Worm (Caenorhabditis elegans) whole organism, L4 larva: Measurements from ENCODE around the gene ccr-4.

Experiments used
- F10B5.3 ChIP-seq: sonication (generic microtip); optimal IDR thresholded peaks from 2 replicates; lab custom pipeline; 2016; ENCODE audit warnings: mild to moderate bottlenecking, missing genetic modification characterization, missing compliant biosample characterization
- Y105C5A.15 ChIP-seq: fragments of 200-800 bp; sonication (Bioruptor generic); IDR thresholded peaks from 2 replicates; pipeline ENCODE4 v1.3.6; 2022; ENCODE audit warnings: missing genetic modification characterization, missing compliant biosample characterization
- Y5F2A.4 ChIP-seq: fragments of 200-800 bp; sonication (Bioruptor generic); optimal IDR thresholded peaks from 2 replicates; lab custom pipeline; 2018; ENCODE audit warnings: mild to moderate bottlenecking, missing genetic modification characterization, missing compliant biosample characterization
- ceh-82 ChIP-seq: sonication (generic microtip); optimal IDR thresholded peaks from 2 replicates; lab custom pipeline; 2017; ENCODE audit warnings: missing biosample characterization, missing genetic modification characterization
- ces-1 ChIP-seq: fragments of 150-350 bp; sonication (generic microtip); optimal IDR thresholded peaks from 4 replicates; lab custom pipeline; 2014; ENCODE audit warnings: missing biosample characterization, missing genetic modification reagents, missing genetic modification characterization
- dpl-1 ChIP-seq: fragments of 150-350 bp; optimal IDR thresholded peaks from 2 replicates; lab custom pipeline; 2014; ENCODE audit warnings: missing biosample characterization, missing genetic modification reagents, missing genetic modification characterization
- fkh-10 ChIP-seq: fragments of 150-350 bp; optimal IDR thresholded peaks from 2 replicates; lab custom pipeline; 2014; ENCODE audit warnings: missing biosample characterization, missing genetic modification reagents, missing genetic modification characterization
- fos-1 ChIP-seq: fragments of 150-350 bp; optimal IDR thresholded peaks from 2 replicates; lab custom pipeline; 2014; ENCODE audit warnings: missing biosample characterization, missing genetic modification characterization
- hif-1 ChIP-seq, 2 experiments: sonication (generic microtip); optimal IDR thresholded peaks; 2 replicates each; lab custom pipeline; 2016 to 2017; ENCODE audit warnings: missing compliant biosample characterization in 2 of 2, missing genetic modification characterization in 2 of 2, missing genetic modification reagents in 2 of 2, missing genotype in 2 of 2, mild to moderate bottlenecking in 1 of 2
- hlh-11 ChIP-seq: fragments of 200-800 bp; sonication (Bioruptor generic); optimal IDR thresholded peaks from 2 replicates; lab custom pipeline; 2018; ENCODE audit warnings: mild to moderate bottlenecking, missing genetic modification characterization, missing compliant biosample characterization
- hlh-30 ChIP-seq: sonication (generic microtip); optimal IDR thresholded peaks from 2 replicates; lab custom pipeline; 2017; ENCODE audit warnings: antibody characterized with exemption, mild to moderate bottlenecking, missing genetic modification characterization, missing compliant biosample characterization; ENCODE audit not compliant: insufficient read depth
- lim-7 ChIP-seq: fragments of 200-800 bp; sonication (Bioruptor generic); IDR thresholded peaks from 2 replicates; pipeline ENCODE4 v1.3.6; 2022; ENCODE audit warnings: missing genetic modification characterization, missing compliant biosample characterization
- lin-29 ChIP-seq: fragments of 200-800 bp; sonication (Bioruptor generic); IDR thresholded peaks from 2 replicates; pipeline ENCODE4 v1.3.6; 2022; ENCODE audit warnings: missing genetic modification reagents, missing genetic modification characterization, missing compliant biosample characterization
- lir-3 ChIP-seq: sonication (generic microtip); optimal IDR thresholded peaks from 2 replicates; lab custom pipeline; 2016; ENCODE audit warnings: mild to moderate bottlenecking, missing genetic modification characterization, missing compliant biosample characterization
- mdt-29 ChIP-seq: fragments of 200-800 bp; sonication (Bioruptor generic); IDR thresholded peaks from 2 replicates; pipeline ENCODE4 v1.3.6; 2022; ENCODE audit warnings: missing genetic modification reagents, missing genetic modification characterization, missing compliant biosample characterization
- mes-2 ChIP-seq: sonication (generic microtip); optimal IDR thresholded peaks from 2 replicates; lab custom pipeline; 2016; ENCODE audit warnings: missing genotype, mild to moderate bottlenecking, missing genetic modification characterization, missing compliant biosample characterization; ENCODE audit not compliant: poor library complexity, severe bottlenecking
- mxl-2 ChIP-seq: fragments of 200-800 bp; sonication (Bioruptor generic); conservative IDR thresholded peaks from 2 replicates; pipeline ENCODE4 v1.3.6; 2022; ENCODE audit warnings: missing genetic modification reagents, missing genetic modification characterization, missing compliant biosample characterization
- mxl-3 ChIP-seq: fragments of 200-800 bp; sonication (Bioruptor generic); optimal IDR thresholded peaks from 2 replicates; lab custom pipeline; 2018; ENCODE audit warnings: mild to moderate bottlenecking, missing genetic modification characterization, missing compliant biosample characterization
- nhr-28 ChIP-seq: fragments of 150-350 bp; optimal IDR thresholded peaks from 2 replicates; lab custom pipeline; 2014; ENCODE audit warnings: missing biosample characterization, missing genetic modification characterization
- nhr-41 ChIP-seq: fragments of 200-800 bp; sonication (Bioruptor generic); IDR thresholded peaks from 2 replicates; pipeline ENCODE4 v1.3.6; 2022; ENCODE audit warnings: missing genetic modification reagents, missing genetic modification characterization, missing compliant biosample characterization
- nhr-48 ChIP-seq: sonication (generic microtip); optimal IDR thresholded peaks from 2 replicates; lab custom pipeline; 2016; ENCODE audit warnings: mild to moderate bottlenecking, missing genetic modification characterization, missing compliant biosample characterization
- rbr-2 ChIP-seq: sonication (generic microtip); optimal IDR thresholded peaks from 2 replicates; lab custom pipeline; 2016; ENCODE audit warnings: missing genotype, missing genetic modification characterization, missing compliant biosample characterization
- saeg-2 ChIP-seq: fragments of 200-800 bp; sonication (Bioruptor generic); IDR thresholded peaks from 2 replicates; pipeline ENCODE4 v1.3.6; 2022; ENCODE audit warnings: missing genetic modification reagents, missing genetic modification characterization, missing compliant biosample characterization
- sdz-12 ChIP-seq: fragments of 200-800 bp; sonication (Bioruptor generic); optimal IDR thresholded peaks from 2 replicates; lab custom pipeline; 2018; ENCODE audit warnings: mild to moderate bottlenecking, missing genetic modification characterization, missing compliant biosample characterization
- snpc-1.2 ChIP-seq: fragments of 200-800 bp; sonication (Bioruptor generic); IDR thresholded peaks from 2 replicates; pipeline ENCODE4 v1.3.6; 2022; ENCODE audit warnings: missing genetic modification reagents, missing genetic modification characterization, missing compliant biosample characterization
- snpc-4 ChIP-seq: fragments of 150-350 bp; optimal IDR thresholded peaks from 2 replicates; lab custom pipeline; 2014; ENCODE audit warnings: missing biosample characterization, missing genetic modification characterization
- spr-1 ChIP-seq: sonication (generic microtip); optimal IDR thresholded peaks from 2 replicates; lab custom pipeline; 2016; ENCODE audit warnings: mild to moderate bottlenecking, missing genetic modification characterization, missing compliant biosample characterization
- unc-62 ChIP-seq, 3 experiments: fragments of 150-350 bp in 1 of 3; sonication (generic microtip); optimal IDR thresholded peaks in 2 of 3; peaks in 1 of 3; 1 replicate in 1 of 3; 2 replicates in 2 of 3; lab custom pipeline; 2014 to 2017; ENCODE audit warnings: missing biosample characterization in 3 of 3, missing genetic modification characterization in 3 of 3, missing genetic modification reagents in 3 of 3, missing genotype in 1 of 3
- zag-1 ChIP-seq: fragments of 150-350 bp; optimal IDR thresholded peaks from 2 replicates; lab custom pipeline; 2014; ENCODE audit warnings: missing biosample characterization, missing genetic modification characterization

The ccr-4 gene

DNA sequence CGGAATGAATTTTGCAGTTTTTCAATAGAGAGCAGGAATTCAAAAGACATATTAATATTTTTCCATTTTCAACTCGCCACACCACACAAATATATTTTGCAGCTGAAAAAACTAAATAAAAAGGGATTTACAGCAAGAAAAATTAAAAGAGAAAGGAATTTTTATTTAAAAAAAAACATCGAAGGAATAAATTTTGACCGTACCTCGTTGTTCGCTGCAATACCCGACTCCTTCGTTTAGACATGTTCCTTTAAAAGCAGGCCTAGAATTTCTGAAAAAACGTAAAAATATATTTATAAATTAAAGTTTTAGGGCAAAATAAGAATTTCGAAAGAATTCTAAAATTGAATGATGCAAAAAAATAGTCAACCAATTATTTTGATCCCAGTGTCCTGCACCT lies 25.5 kb upstream of the ccr-4 start, which contains the start of gene F19B6.1:
F19B6.1 (minus strand) TSS at position 278 of the 400 bp plus-strand sequence.
- no peak for TF ChIP-seq snpc-1.2 (GFP tag; lab: Robert Waterston, UW)
- no peak for TF ChIP-seq F10B5.3 (tag; lab: Kevin White, UChicago)
- TF ChIP-seq Y105C5A.15 (GFP tag; lab: Robert Waterston, UW), result no peak
- TF ChIP-seq sdz-12 (GFP tag; lab: Kevin White, UChicago), result no peak
- no peak for TF ChIP-seq ceh-82 (tag; lab: Kevin White, UChicago)
- TF ChIP-seq hlh-11 (tag; lab: Kevin White, UChicago), result no peak
- TF ChIP-seq lin-29 (GFP tag; lab: Robert Waterston, UW), result no peak
- no peak for TF ChIP-seq snpc-4 (tag; lab: Kevin White, UChicago)

DNA sequence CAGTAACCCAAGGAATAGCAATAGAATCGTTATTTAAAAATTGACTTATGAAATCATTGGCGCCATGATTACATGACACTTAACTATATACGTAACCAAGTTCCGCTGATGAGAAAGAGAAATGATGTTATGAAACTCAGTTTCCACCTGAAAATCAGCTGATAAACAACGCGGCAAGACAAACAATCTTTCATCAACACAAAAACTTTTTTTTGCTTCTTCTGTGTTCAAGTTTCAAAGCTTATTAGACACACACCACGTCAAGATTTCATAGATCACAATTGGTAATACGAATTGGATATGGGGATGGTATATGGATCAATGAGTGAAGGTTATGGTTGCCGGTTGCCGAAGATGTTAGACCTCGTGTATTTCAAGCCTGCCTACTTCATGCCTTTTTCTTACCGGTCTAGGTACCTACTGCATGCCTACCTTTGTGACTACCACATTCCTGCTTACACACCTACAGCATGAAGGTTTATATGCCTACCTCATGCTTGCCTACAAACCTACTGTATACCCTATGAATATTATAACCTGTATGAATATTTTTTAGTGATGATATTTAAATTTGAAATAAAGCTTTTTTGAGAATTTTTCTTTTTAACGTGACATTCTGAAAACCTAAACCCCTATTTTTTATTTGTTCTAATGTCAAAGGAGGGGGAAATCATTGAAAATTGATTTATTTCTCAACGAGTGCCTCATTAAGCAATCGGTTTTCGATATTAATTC lies 24.3 kb upstream of the ccr-4 start, which contains the start of the genes F19B6.10 and wht-5:
F19B6.10 (plus strand) TSS at position 301 of the 735 bp plus-strand sequence.
wht-5 (plus strand) TSS at position 685 of the 735 bp plus-strand sequence.
- no peak for TF ChIP-seq sdz-12 (GFP tag; lab: Kevin White, UChicago)
- TF ChIP-seq mxl-2 (GFP tag; lab: Robert Waterston, UW), result no peak
- no peak for TF ChIP-seq rbr-2 (tag; lab: Kevin White, UChicago)
- TF ChIP-seq ceh-82 (tag; lab: Kevin White, UChicago), result no peak
- no peak for TF ChIP-seq hlh-30
- no peak for TF ChIP-seq fos-1 (tag; lab: Kevin White, UChicago)
- TF ChIP-seq saeg-2, result no peak
- TF ChIP-seq nhr-41 (GFP tag; lab: Robert Waterston, UW), result no peak
- TF ChIP-seq, all 104 proteins: peak for 0

DNA sequence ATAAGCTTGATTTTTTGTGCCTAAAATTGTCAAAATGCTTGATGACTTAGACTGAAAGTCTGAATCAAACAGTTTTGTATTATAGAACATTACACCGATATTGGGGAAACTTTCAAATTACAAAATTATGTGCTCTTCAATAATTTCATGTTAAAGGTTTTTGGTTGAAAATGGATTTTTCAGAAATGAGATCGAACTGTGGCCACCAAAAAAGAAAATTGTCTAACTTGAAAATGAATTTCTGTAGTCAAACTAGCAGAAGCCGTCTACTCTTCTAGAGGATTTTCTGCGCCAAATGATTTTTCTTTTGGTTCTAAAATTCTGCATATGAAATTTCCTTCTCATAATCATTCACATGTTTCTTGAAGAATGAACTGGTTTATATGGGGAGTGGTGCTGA lies 20.5 kb upstream of the ccr-4 start:
- TF ChIP-seq lim-7 (GFP tag; lab: Robert Waterston, UW) (no peak), unc-62 (GFP tag; optimal IDR thresholded peaks at IDR 0.05 in 1 of 2; lab: Kevin White, UChicago) (peak in 1 of 2 experiments; percentile 91), unc-62 (tag; optimal IDR thresholded peaks at IDR 0.05; lab: Kevin White, UChicago) (no peak), mxl-3 (GFP tag; lab: Kevin White, UChicago) (no peak)

DNA sequence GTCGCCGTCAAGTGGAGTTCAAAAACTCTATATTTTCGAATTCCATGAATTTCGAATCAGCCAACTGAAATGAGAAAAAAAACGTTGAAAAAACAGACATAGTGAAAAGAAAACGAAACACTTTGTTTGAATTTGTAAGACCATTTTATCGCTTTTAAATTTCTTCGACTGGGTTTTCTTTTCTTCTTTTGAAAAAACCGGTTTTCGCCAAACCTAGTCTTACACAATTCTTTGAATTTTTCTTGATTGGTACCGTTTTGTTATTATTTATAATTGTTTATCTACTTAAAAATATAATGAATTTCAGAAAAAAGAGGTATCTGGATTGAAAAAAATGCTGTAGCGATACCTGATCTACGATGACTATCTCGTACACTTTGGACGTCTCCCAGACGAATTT lies 11.7 kb upstream of the ccr-4 start, which contains the start of gene best-22:
best-22 (plus strand) TSS at position 301 of the 400 bp plus-strand sequence.
- TF ChIP-seq Y5F2A.4 (GFP tag; lab: Kevin White, UChicago) (no peak), nhr-48 (tag; lab: Kevin White, UChicago) (no peak), spr-1 (tag; lab: Kevin White, UChicago) (no peak), mes-2 (tag; lab: Kevin White, UChicago) (no peak), zag-1 (tag; lab: Kevin White, UChicago) (no peak), nhr-28 (tag; lab: Kevin White, UChicago) (no peak), hif-1 (tag; optimal IDR thresholded peaks at IDR 0.05; lab: Kevin White, UChicago) (no peak), mdt-29 (GFP tag; lab: Robert Waterston, UW) (no peak), lir-3 (tag; lab: Kevin White, UChicago) (no peak), hlh-30 (no peak), snpc-4 (tag; lab: Kevin White, UChicago) (no peak), mxl-3 (GFP tag; lab: Kevin White, UChicago) (no peak), dpl-1 (GFP tag; lab: Kevin White, UChicago) (no peak)
- TF ChIP-seq, all 104 proteins: peak for 0

DNA sequence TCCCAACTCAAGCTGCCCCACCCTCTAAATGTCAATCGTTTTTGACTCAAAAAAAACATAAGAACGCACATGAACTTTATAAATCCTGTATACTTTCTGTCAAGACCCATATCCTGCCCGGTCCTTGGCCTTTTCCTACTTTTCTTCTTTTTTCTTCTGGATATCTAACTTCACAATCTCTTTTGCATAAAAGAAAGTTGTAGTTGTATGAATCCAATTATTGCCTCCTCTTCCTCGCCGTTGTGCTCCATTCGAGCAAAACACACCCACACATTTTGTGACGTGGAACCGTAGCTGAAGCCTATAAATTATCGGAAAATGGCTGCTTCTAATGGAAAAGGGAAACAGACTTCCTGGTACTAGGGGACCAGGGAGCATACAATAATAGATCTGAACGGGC lies 11.1 kb upstream of the ccr-4 start:
- TF ChIP-seq unc-62 (GFP tag; optimal IDR thresholded peaks at IDR 0.05 in 1 of 2; lab: Kevin White, UChicago) (peak in 1 of 2 experiments; percentile 56), unc-62 (tag; optimal IDR thresholded peaks at IDR 0.05; lab: Kevin White, UChicago) (no peak), fkh-10 (peak; percentile 62), ces-1 (GFP tag; lab: Kevin White, UChicago) (no peak)
- TF ChIP-seq, all 104 proteins: peak for 2
